Fruit fly (Drosophila melanogaster): ENCODE measurements around the gene mtTFB2.

DNA sequence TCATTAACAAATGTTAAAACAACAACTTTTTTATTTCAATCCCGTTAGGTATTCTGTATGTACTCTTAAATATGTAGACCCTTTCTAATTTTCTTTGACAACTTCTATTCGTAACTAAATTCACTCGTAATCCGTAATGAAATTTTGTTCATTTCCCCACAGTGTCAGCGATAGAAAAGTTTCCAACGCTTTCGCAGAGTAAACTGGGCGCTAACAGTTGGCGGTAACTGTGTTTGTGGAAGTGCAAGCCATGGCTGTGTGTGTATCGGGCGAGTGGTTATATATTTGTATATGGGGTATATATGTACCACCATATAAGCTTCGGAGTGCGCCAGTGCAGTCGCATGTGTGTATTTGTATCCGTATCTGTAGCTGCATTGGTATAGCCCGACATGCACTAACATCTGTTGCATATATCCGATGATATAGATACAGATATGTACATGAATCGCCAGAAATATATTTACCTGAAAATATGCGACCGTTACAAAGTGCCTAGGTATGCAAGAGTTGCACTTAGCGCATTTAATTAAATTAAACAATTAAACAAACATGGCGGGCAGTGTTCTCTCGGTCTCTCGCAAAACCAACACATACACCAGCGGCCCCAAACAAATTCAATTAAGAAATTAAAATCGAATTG is 36.2 kb downstream of the mtTFB2 start:
- TF ChIP-seq psq (optimal IDR thresholded peaks at IDR 0.05): no peak
- no peak for TF ChIP-seq Myc (optimal IDR thresholded peaks at IDR 0.05)
- no peak for TF ChIP-seq h (optimal IDR thresholded peaks at IDR 0.05)
- TF ChIP-seq insv (optimal IDR thresholded peaks at IDR 0.05): no peak
